Fruit fly (Drosophila melanogaster): ENCODE measurements around the gene wol.

wol gene

dm6 chr2L:8293449-8293848, 9.3 kb downstream of the wol start:
- no peak for TF ChIP-seq EcR (GFP tag; optimal IDR thresholded peaks at IDR 0.05)
- peak; percentile 21 for TF ChIP-seq Pif1A (GFP tag; optimal IDR thresholded peaks at IDR 0.05)
- TF ChIP-seq fd96Ca (GFP tag; IDR thresholded peaks at IDR 0.05): no peak
- no peak for TF ChIP-seq CG32121 (GFP tag; IDR thresholded peaks at IDR 0.05)
- TF ChIP-seq Snoo (tag; optimal IDR thresholded peaks at IDR 0.05): peak; percentile 37
- TF ChIP-seq Ets98B (GFP tag; IDR thresholded peaks at IDR 0.05): no peak
- TF ChIP-seq Pif1B (GFP tag; optimal IDR thresholded peaks at IDR 0.05): no peak
- TF ChIP-seq CG12605 (GFP tag; IDR thresholded peaks at IDR 0.05): no peak
- peak; percentile 8 for TF ChIP-seq CG8159 (tag; optimal IDR thresholded peaks at IDR 0.05)

dm6 chr2L:8292159-8292887, 10.5 kb downstream of the wol start:
- TF ChIP-seq CG13204 (GFP tag; optimal IDR thresholded peaks at IDR 0.05) (peak; percentile 85), CG8301 (tag; optimal IDR thresholded peaks at IDR 0.05) (peak; percentile 81), Snoo (tag; optimal IDR thresholded peaks at IDR 0.05) (peak; percentile 48), gl (tag; optimal IDR thresholded peaks at IDR 0.05) (no peak), CG15710 (tag; optimal IDR thresholded peaks at IDR 0.05) (peak; percentile 50), rn (GFP tag; IDR thresholded peaks at IDR 0.05) (peak; percentile 81), CG12605 (GFP tag; IDR thresholded peaks at IDR 0.05) (peak; percentile 87), CG10348 (GFP tag; IDR thresholded peaks at IDR 0.05) (no peak), CG32121 (GFP tag; IDR thresholded peaks at IDR 0.05) (peak; percentile 89), Pif1B (GFP tag; optimal IDR thresholded peaks at IDR 0.05) (peak; percentile 64), CG8159 (tag; optimal IDR thresholded peaks at IDR 0.05) (peak; percentile 66), Pif1A (GFP tag; optimal IDR thresholded peaks at IDR 0.05) (peak; percentile 83), EcR (GFP tag; optimal IDR thresholded peaks at IDR 0.05) (peak; percentile 56), fd96Ca (GFP tag; IDR thresholded peaks at IDR 0.05) (peak; percentile 65), CG17806 (tag; optimal IDR thresholded peaks at IDR 0.05) (peak; percentile 62), D1 (tag; optimal IDR thresholded peaks at IDR 0.05) (no peak), CG9948 (tag; optimal IDR thresholded peaks at IDR 0.05) (peak; percentile 53), CG14655 (GFP tag; optimal IDR thresholded peaks at IDR 0.05) (peak; percentile 74), Ets98B (GFP tag; IDR thresholded peaks at IDR 0.05) (peak; percentile 95), CG4496 (GFP tag; IDR thresholded peaks at IDR 0.05) (peak; percentile 91), CG34367 (tag; optimal IDR thresholded peaks at IDR 0.05) (peak; percentile 43)

- TF ChIP-seq CG4496 (GFP tag; IDR thresholded peaks at IDR 0.05) (peak; percentile 87), CG13204 (GFP tag; optimal IDR thresholded peaks at IDR 0.05) (peak; percentile 82), CG34367 (tag; optimal IDR thresholded peaks at IDR 0.05) (peak; percentile 69), CG8159 (tag; optimal IDR thresholded peaks at IDR 0.05) (peak; percentile 82), EcR (GFP tag; optimal IDR thresholded peaks at IDR 0.05) (peak; percentile 89), CG9948 (tag; optimal IDR thresholded peaks at IDR 0.05) (peak; percentile 72), fd96Ca (GFP tag; IDR thresholded peaks at IDR 0.05) (peak; percentile 85), CG32121 (GFP tag; IDR thresholded peaks at IDR 0.05) (peak; percentile 59; the same call in 1 of the 2 replicates), rn (GFP tag; IDR thresholded peaks at IDR 0.05) (peak; percentile 64), CG15710 (tag; optimal IDR thresholded peaks at IDR 0.05) (peak; percentile 81), Pif1A (GFP tag; optimal IDR thresholded peaks at IDR 0.05) (peak; percentile 90), CG10348 (GFP tag; IDR thresholded peaks at IDR 0.05) (no peak), Snoo (tag; optimal IDR thresholded peaks at IDR 0.05) (peak; percentile 88), Ets98B (GFP tag; IDR thresholded peaks at IDR 0.05) (peak; percentile 76), Pif1B (GFP tag; optimal IDR thresholded peaks at IDR 0.05) (peak; percentile 84), CG8301 (tag; optimal IDR thresholded peaks at IDR 0.05) (peak; percentile 76), CG14655 (GFP tag; optimal IDR thresholded peaks at IDR 0.05) (peak; percentile 83), CG17806 (tag; optimal IDR thresholded peaks at IDR 0.05) (peak; percentile 78), D1 (tag; optimal IDR thresholded peaks at IDR 0.05) (peak; percentile 46), gl (tag; optimal IDR thresholded peaks at IDR 0.05) (peak; percentile 57), CG12605 (GFP tag; IDR thresholded peaks at IDR 0.05) (peak; percentile 72)
Measured at dm6 chr2L:8290653-8291233, 12.0 kb downstream of the wol start.

dm6 chr2L:8290092-8290424, 12.7 kb downstream of the wol start:
- TF ChIP-seq CG32121 (GFP tag; IDR thresholded peaks at IDR 0.05) (no peak), Pif1B (GFP tag; optimal IDR thresholded peaks at IDR 0.05) (no peak), CG17806 (tag; optimal IDR thresholded peaks at IDR 0.05) (no peak), Snoo (tag; optimal IDR thresholded peaks at IDR 0.05) (no peak), CG9948 (tag; optimal IDR thresholded peaks at IDR 0.05) (no peak), CG13204 (GFP tag; optimal IDR thresholded peaks at IDR 0.05) (no peak), CG12605 (GFP tag; IDR thresholded peaks at IDR 0.05) (no peak), fd96Ca (GFP tag; IDR thresholded peaks at IDR 0.05) (no peak), CG14655 (GFP tag; optimal IDR thresholded peaks at IDR 0.05) (no peak), CG4496 (GFP tag; IDR thresholded peaks at IDR 0.05) (no peak)

- TF ChIP-seq EcR (GFP tag; optimal IDR thresholded peaks at IDR 0.05) (no peak), CG32121 (GFP tag; IDR thresholded peaks at IDR 0.05) (no peak), CG9948 (tag; optimal IDR thresholded peaks at IDR 0.05) (no peak), CG8301 (tag; optimal IDR thresholded peaks at IDR 0.05) (peak; percentile 1), CG14655 (GFP tag; optimal IDR thresholded peaks at IDR 0.05) (peak; percentile 3)
Measured at dm6 chr2L:8289352-8290091, 13.3 kb downstream of the wol start.
